Fruit fly (Drosophila melanogaster) whole organism, embryonic: ENCODE results near the gene CG10562.
A peak's percentile ranks its signal among the peaks of the same experiment; 100 is the strongest.

Experiments used
- BEAF-32 ChIP-seq: fragments of 200-800 bp; sonication (Bioruptor generic); optimal IDR thresholded peaks from 3 replicates; lab custom pipeline; 2017; ENCODE audit warnings: missing biosample characterization, missing genetic modification characterization, mild to moderate bottlenecking, moderate library complexity, missing genetic modification reagents
- Bgb ChIP-seq: fragments of 200-800 bp; sonication (Bioruptor generic); IDR thresholded peaks from 2 replicates; pipeline ENCODE4 v1.3.6; 2022; ENCODE audit warnings: missing biosample characterization, missing genetic modification characterization; ENCODE audit not compliant: partially characterized antibody
- CG10267 ChIP-seq: fragments of 200-800 bp; sonication (Bioruptor generic); optimal IDR thresholded peaks from 2 replicates; lab custom pipeline; 2018; ENCODE audit warnings: missing biosample characterization, mild to moderate bottlenecking, missing genetic modification characterization, moderate library complexity
- CG10274 ChIP-seq: fragments of 200-800 bp; sonication (Bioruptor generic); optimal IDR thresholded peaks from 3 replicates; lab custom pipeline; 2017; ENCODE audit warnings: missing biosample characterization, mild to moderate bottlenecking, missing genetic modification characterization
- CG10959 ChIP-seq: fragments of 200-800 bp; sonication (Bioruptor generic); IDR thresholded peaks from 2 replicates; pipeline ENCODE4 v1.3.6; 2022; ENCODE audit warnings: missing biosample characterization, missing genetic modification characterization
- CG12942 ChIP-seq: fragments of 200-800 bp; sonication (Bioruptor generic); optimal IDR thresholded peaks from 3 replicates; lab custom pipeline; 2016; ENCODE audit warnings: missing biosample characterization, missing genetic modification characterization
- CG13287 ChIP-seq: fragments of 200-800 bp; sonication (Bioruptor generic); IDR thresholded peaks from 2 replicates; pipeline ENCODE4 v1.3.6; 2022; ENCODE audit warnings: missing biosample characterization, missing genetic modification characterization; ENCODE audit not compliant: partially characterized antibody
- CG13624 ChIP-seq: fragments of 200-800 bp; sonication (Bioruptor generic); optimal IDR thresholded peaks from 2 replicates; lab custom pipeline; 2016; ENCODE audit warnings: missing biosample characterization, missing genetic modification characterization
- CG14710 ChIP-seq: fragments of 200-800 bp; sonication (Bioruptor generic); optimal IDR thresholded peaks from 3 replicates; lab custom pipeline; 2019; ENCODE audit warnings: missing biosample characterization, mild to moderate bottlenecking, missing genetic modification characterization, moderate library complexity
- CG16779 ChIP-seq: fragments of 200-800 bp; sonication (Bioruptor generic); IDR thresholded peaks from 2 replicates; pipeline ENCODE4 v1.3.6; 2022; ENCODE audit warnings: missing biosample characterization, missing genetic modification characterization
- CG17568 ChIP-seq: fragments of 200-800 bp; sonication (Bioruptor generic); optimal IDR thresholded peaks from 2 replicates; lab custom pipeline; 2018; ENCODE audit warnings: missing biosample characterization, mild to moderate bottlenecking, missing genetic modification characterization, moderate library complexity
- CG17912 ChIP-seq: fragments of 200-800 bp; sonication (Bioruptor generic); optimal IDR thresholded peaks from 2 replicates; lab custom pipeline; 2018; ENCODE audit warnings: missing biosample characterization, mild to moderate bottlenecking, missing genetic modification characterization
- CG18599 ChIP-seq: fragments of 200-800 bp; sonication (Bioruptor generic); optimal IDR thresholded peaks from 3 replicates; lab custom pipeline; 2017; ENCODE audit warnings: missing biosample characterization, missing genetic modification characterization, mild to moderate bottlenecking, moderate library complexity, missing genetic modification reagents
- CG2116 ChIP-seq: fragments of 200-800 bp; sonication (Bioruptor generic); optimal IDR thresholded peaks from 3 replicates; lab custom pipeline; 2018; ENCODE audit warnings: missing biosample characterization, mild to moderate bottlenecking, missing genetic modification characterization
- CG2678 ChIP-seq: fragments of 200-800 bp; sonication (Bioruptor generic); optimal IDR thresholded peaks from 3 replicates; lab custom pipeline; 2019; ENCODE audit warnings: missing biosample characterization, mild to moderate bottlenecking, missing genetic modification characterization, moderate library complexity
- CG3838 ChIP-seq: fragments of 200-800 bp; sonication (Bioruptor generic); optimal IDR thresholded peaks from 3 replicates; lab custom pipeline; 2016; ENCODE audit warnings: missing biosample characterization, missing genetic modification characterization
- CG4617 ChIP-seq: fragments of 200-800 bp; sonication (Bioruptor generic); optimal IDR thresholded peaks from 3 replicates; lab custom pipeline; 2016; ENCODE audit warnings: missing biosample characterization, missing genetic modification characterization, borderline replicate concordance
- CG4707 ChIP-seq: fragments of 200-800 bp; sonication (Bioruptor generic); optimal IDR thresholded peaks from 2 replicates; lab custom pipeline; 2018; ENCODE audit warnings: missing biosample characterization, mild to moderate bottlenecking, missing genetic modification characterization, moderate library complexity
- CG6689 ChIP-seq: fragments of 200-800 bp; sonication (Bioruptor generic); IDR thresholded peaks from 2 replicates; pipeline ENCODE4 v1.3.6; 2022; ENCODE audit warnings: missing biosample characterization, missing genetic modification characterization
- CG7357 ChIP-seq: fragments of 200-800 bp; sonication (Bioruptor generic); IDR thresholded peaks from 3 replicates; pipeline ENCODE4 v1.3.6; 2022; ENCODE audit warnings: missing biosample characterization, missing genetic modification characterization
- CG9609 ChIP-seq: fragments of 200-800 bp; sonication (Bioruptor generic); optimal IDR thresholded peaks from 3 replicates; lab custom pipeline; 2016; ENCODE audit warnings: missing biosample characterization, missing genetic modification characterization
- CkIIα-i1 ChIP-seq: fragments of 200-800 bp; sonication (Bioruptor generic); IDR thresholded peaks from 2 replicates; pipeline ENCODE4 v1.3.6; 2022; ENCODE audit warnings: missing biosample characterization, missing genetic modification characterization
- CoRest ChIP-seq: fragments of 200-800 bp; sonication (Bioruptor generic); optimal IDR thresholded peaks from 3 replicates; lab custom pipeline; 2018; ENCODE audit warnings: missing biosample characterization, mild to moderate bottlenecking, missing genetic modification characterization, moderate library complexity
- Deaf1 ChIP-seq: fragments of 200-800 bp; optimal IDR thresholded peaks from 3 replicates; lab custom pipeline; 2019; ENCODE audit warnings: missing biosample characterization, mild to moderate bottlenecking, missing genetic modification characterization, moderate library complexity
- Dll ChIP-seq: fragments of 200-800 bp; sonication (Bioruptor generic); IDR thresholded peaks from 4 replicates; pipeline ENCODE4 v1.3.6; 2022; ENCODE audit warnings: missing biosample characterization, missing genetic modification characterization; ENCODE audit not compliant: partially characterized antibody
- Dp ChIP-seq: fragments of 200-800 bp; sonication (Bioruptor generic); optimal IDR thresholded peaks from 2 replicates; lab custom pipeline; 2018; ENCODE audit warnings: missing biosample characterization, mild to moderate bottlenecking, missing genetic modification characterization, moderate library complexity
- Eip74EF ChIP-seq, 2 experiments: fragments of 200-800 bp in 1 of 2; fragments of >200 bp in 1 of 2; sonication (Bioruptor generic) in 1 of 2; optimal IDR thresholded peaks; 2 replicates each; lab custom pipeline; 2017 to 2019; ENCODE audit warnings: missing biosample characterization in 2 of 2, missing genetic modification characterization in 2 of 2, mild to moderate bottlenecking in 1 of 2, moderate library complexity in 1 of 2
- Elba2 ChIP-seq: fragments of 200-800 bp; sonication (Bioruptor generic); optimal IDR thresholded peaks from 3 replicates; lab custom pipeline; 2016; ENCODE audit warnings: missing biosample characterization, missing genetic modification characterization
- HLH3B ChIP-seq: fragments of 200-800 bp; sonication (Bioruptor generic); IDR thresholded peaks from 2 replicates; pipeline ENCODE4 v1.3.6; 2022; ENCODE audit warnings: missing biosample characterization, missing genetic modification characterization
- Lim3 ChIP-seq: fragments of 200-800 bp; sonication (Bioruptor generic); IDR thresholded peaks from 2 replicates; pipeline ENCODE4 v1.3.6; 2022; ENCODE audit warnings: missing biosample characterization, missing genetic modification characterization
- MBD-R2 ChIP-seq: fragments of 200-800 bp; sonication (Bioruptor generic); IDR thresholded peaks from 2 replicates; pipeline ENCODE4 v1.3.6; 2022; ENCODE audit warnings: missing biosample characterization, missing genetic modification characterization
- MESR4 ChIP-seq: fragments of 200-800 bp; sonication (Bioruptor generic); optimal IDR thresholded peaks from 2 replicates; lab custom pipeline; 2018; ENCODE audit warnings: missing biosample characterization, mild to moderate bottlenecking, missing genetic modification characterization, moderate library complexity
- Sin3A ChIP-seq: fragments of >200 bp; optimal IDR thresholded peaks from 2 replicates; lab custom pipeline; 2018
- Six4 ChIP-seq: fragments of 200-800 bp; sonication (Bioruptor generic); optimal IDR thresholded peaks from 2 replicates; lab custom pipeline; 2016; ENCODE audit warnings: missing biosample characterization, missing genetic modification characterization
- YL-1 ChIP-seq: fragments of 200-800 bp; sonication (Bioruptor generic); optimal IDR thresholded peaks from 3 replicates; lab custom pipeline; 2017; ENCODE audit warnings: missing biosample characterization, mild to moderate bottlenecking, missing genetic modification characterization
- bigmax ChIP-seq: fragments of 200-800 bp; sonication (Bioruptor generic); optimal IDR thresholded peaks from 2 replicates; lab custom pipeline; 2018; ENCODE audit warnings: missing biosample characterization, mild to moderate bottlenecking, missing genetic modification characterization
- chinmo ChIP-seq: fragments of 200-800 bp; sonication (Bioruptor generic); IDR thresholded peaks from 4 replicates; pipeline ENCODE4 v1.3.6; 2022; ENCODE audit warnings: missing biosample characterization, missing genetic modification characterization; ENCODE audit not compliant: partially characterized antibody
- corto ChIP-seq: fragments of 200-800 bp; sonication (Bioruptor generic); optimal IDR thresholded peaks from 2 replicates; lab custom pipeline; 2016; ENCODE audit warnings: missing biosample characterization, mild to moderate bottlenecking, missing genetic modification characterization, moderate library complexity
- crp ChIP-seq, 2 experiments: fragments of 200-800 bp; sonication (Bioruptor generic); optimal IDR thresholded peaks; 2 replicates in 1 of 2; 3 replicates in 1 of 2; lab custom pipeline; 2017; ENCODE audit warnings: missing biosample characterization in 2 of 2, missing genetic modification characterization in 2 of 2, mild to moderate bottlenecking in 1 of 2, moderate library complexity in 1 of 2
- en ChIP-seq: fragments of 200-800 bp; sonication (Bioruptor generic); optimal IDR thresholded peaks from 2 replicates; lab custom pipeline; 2016; ENCODE audit warnings: missing biosample characterization, missing genetic modification characterization
- eyg ChIP-seq: fragments of 200-800 bp; sonication (Bioruptor generic); optimal IDR thresholded peaks from 3 replicates; lab custom pipeline; 2016; ENCODE audit warnings: missing biosample characterization, missing genetic modification characterization
- fru ChIP-seq: fragments of >200 bp; optimal IDR thresholded peaks from 2 replicates; lab custom pipeline; 2017
- kah ChIP-seq: fragments of 200-800 bp; sonication (Bioruptor generic); optimal IDR thresholded peaks from 2 replicates; lab custom pipeline; 2018; ENCODE audit warnings: missing biosample characterization, mild to moderate bottlenecking, missing genetic modification characterization
- kni ChIP-seq: fragments of 200-800 bp; sonication (Bioruptor generic); optimal IDR thresholded peaks from 3 replicates; lab custom pipeline; 2017; ENCODE audit warnings: mild to moderate bottlenecking, missing biosample characterization, missing genetic modification reagents, missing genetic modification characterization
- luna ChIP-seq: fragments of 200-800 bp; sonication (Bioruptor generic); optimal IDR thresholded peaks from 2 replicates; lab custom pipeline; 2016; ENCODE audit warnings: missing biosample characterization, missing genetic modification characterization
- pzg ChIP-seq: fragments of 200-800 bp; sonication (Bioruptor generic); optimal IDR thresholded peaks from 3 replicates; lab custom pipeline; 2018; ENCODE audit warnings: missing biosample characterization, mild to moderate bottlenecking, missing genetic modification characterization, moderate library complexity
- ro ChIP-seq: fragments of 200-800 bp; sonication (Bioruptor generic); IDR thresholded peaks from 2 replicates; pipeline ENCODE4 v1.3.6; 2022; ENCODE audit warnings: missing biosample characterization, missing genetic modification characterization
- scrt ChIP-seq: fragments of 200-800 bp; sonication (Bioruptor generic); optimal IDR thresholded peaks from 2 replicates; lab custom pipeline; 2018; ENCODE audit warnings: missing biosample characterization, mild to moderate bottlenecking, missing genetic modification characterization, moderate library complexity
- sna ChIP-seq: fragments of 200-800 bp; sonication (Bioruptor generic); IDR thresholded peaks from 2 replicates; pipeline ENCODE4 v1.3.6; 2022; ENCODE audit warnings: missing biosample characterization, missing genetic modification characterization; ENCODE audit not compliant: partially characterized antibody
- unc-4 ChIP-seq: fragments of 200-800 bp; sonication (Bioruptor generic); IDR thresholded peaks from 2 replicates; pipeline ENCODE4 v1.3.6; 2022; ENCODE audit warnings: missing biosample characterization, missing genetic modification characterization; ENCODE audit not compliant: partially characterized antibody

The CG10562 gene

DNA sequence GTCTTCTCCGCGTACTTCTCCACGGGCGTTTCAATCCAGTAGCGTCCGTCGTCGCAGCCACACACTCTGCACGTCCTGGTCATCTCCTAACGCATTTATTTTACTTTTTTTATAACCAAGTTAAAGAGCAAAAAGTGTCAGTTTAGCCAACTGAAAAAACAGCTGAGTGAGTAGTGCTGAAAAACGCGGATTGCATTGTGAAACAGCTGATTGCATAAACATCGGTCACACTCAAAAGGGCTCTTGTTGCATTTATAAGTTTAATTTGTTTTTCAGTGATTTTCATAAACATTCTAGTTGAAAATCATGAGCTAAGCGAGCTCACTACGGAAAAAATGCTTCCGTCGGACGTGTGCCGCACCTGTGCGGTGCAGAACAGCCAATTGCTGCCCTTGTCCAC, 12.5 kb upstream of the CG10562 start, which contains the start of the genes CG10669 and CG11902:
Gene CG10669, minus strand, starts transcription at position 179 of the 400 bp plus-strand sequence.
Gene CG11902, plus strand, starts transcription at position 193 of the 400 bp plus-strand sequence.
- TF ChIP-seq bigmax (GFP tag; lab: Kevin White, UChicago) (peak; percentile 3), corto (GFP tag; lab: Kevin White, UChicago) (no peak), luna (GFP tag; lab: Kevin White, UChicago) (no peak), en (GFP tag; lab: Kevin White, UChicago) (no peak), MESR4 (GFP tag; lab: Kevin White, UChicago) (peak; percentile 39), CG6689 (no peak), Bgb (no peak), YL-1 (peak; percentile 8), CkIIα-i1 (GFP tag; lab: Robert Waterston, UW) (no peak), Elba2 (GFP tag; lab: Kevin White, UChicago) (peak; percentile 18), CG2678 (tag; lab: Kevin White, UChicago) (no peak), pzg (GFP tag; lab: Kevin White, UChicago) (peak; percentile 40), CG14710 (tag; lab: Kevin White, UChicago) (no peak), CG17568 (GFP tag; lab: Kevin White, UChicago) (no peak), CG9609 (GFP tag; lab: Kevin White, UChicago) (no peak), CG2116 (GFP tag; lab: Kevin White, UChicago) (no peak), Lim3 (GFP tag; lab: Robert Waterston, UW) (no peak), Eip74EF (GFP tag; optimal IDR thresholded peaks at IDR 0.05; lab: Kevin White, UChicago) (no peak), CG12942 (no peak), CG18599 (no peak), BEAF-32 (GFP tag; lab: Kevin White, UChicago) (peak; percentile 11), kah (GFP tag; lab: Kevin White, UChicago) (peak; percentile 14), scrt (GFP tag; lab: Kevin White, UChicago) (peak; percentile 23), unc-4 (GFP tag; lab: Robert Waterston, UW) (0 out of 2 replicates have a peak, but pooled peaks have one; percentile 14), Six4 (GFP tag; lab: Kevin White, UChicago) (no peak), CG10959 (no peak), Sin3A (lab: Kevin White, UChicago) (peak; percentile 3), Dll (0 out of 4 replicates have a peak, but pooled peaks have one; percentile 31), CG10267 (peak; percentile 91), CG4707 (GFP tag; lab: Kevin White, UChicago) (no peak), CG17912 (GFP tag; lab: Kevin White, UChicago) (no peak), CG3838 (no peak), Dp (GFP tag; lab: Kevin White, UChicago) (peak; percentile 3), CG7357 (GFP tag; lab: Robert Waterston, UW) (no peak), chinmo (GFP tag; lab: Robert Waterston, UW) (peak; percentile 50; the same call in 1 of the 4 replicates), Deaf1 (tag; lab: Kevin White, UChicago) (no peak), crp (GFP tag; optimal IDR thresholded peaks at IDR 0.05; lab: Kevin White, UChicago) (peak; percentile 86 to 98), kni (GFP tag; lab: Kevin White, UChicago) (no peak), fru (lab: Kevin White, UChicago) (no peak), CG10274 (no peak), CG16779 (GFP tag; lab: Robert Waterston, UW) (no peak), sna (GFP tag; lab: Robert Waterston, UW) (peak; percentile 41; the same call in 1 of the 2 replicates), CG13287 (peak; percentile 26; the same call in 1 of the 2 replicates), CG13624 (no peak), MBD-R2 (GFP tag; lab: Robert Waterston, UW) (peak; percentile 97), eyg (no peak), HLH3B (no peak), CoRest (no peak), CG4617 (GFP tag; lab: Kevin White, UChicago) (peak; percentile 29), ro (no peak)
